Worm (Caenorhabditis elegans): ENCODE measurements around the gene T01C4.8.

The T01C4.8 gene

ce11 chrV:7087340-7087739 lies 42.0 kb downstream of the T01C4.8 start:
- TF ChIP-seq unc-62 (GFP tag; optimal IDR thresholded peaks at IDR 0.05 in 1 of 2) (peak in 1 of 2 experiments; percentile 95), unc-62 (tag; optimal IDR thresholded peaks at IDR 0.05) (no peak), F49E8.2 (tag; optimal IDR thresholded peaks at IDR 0.05; ENCODE audit: borderline replicate concordance) (no peak)

DNA sequence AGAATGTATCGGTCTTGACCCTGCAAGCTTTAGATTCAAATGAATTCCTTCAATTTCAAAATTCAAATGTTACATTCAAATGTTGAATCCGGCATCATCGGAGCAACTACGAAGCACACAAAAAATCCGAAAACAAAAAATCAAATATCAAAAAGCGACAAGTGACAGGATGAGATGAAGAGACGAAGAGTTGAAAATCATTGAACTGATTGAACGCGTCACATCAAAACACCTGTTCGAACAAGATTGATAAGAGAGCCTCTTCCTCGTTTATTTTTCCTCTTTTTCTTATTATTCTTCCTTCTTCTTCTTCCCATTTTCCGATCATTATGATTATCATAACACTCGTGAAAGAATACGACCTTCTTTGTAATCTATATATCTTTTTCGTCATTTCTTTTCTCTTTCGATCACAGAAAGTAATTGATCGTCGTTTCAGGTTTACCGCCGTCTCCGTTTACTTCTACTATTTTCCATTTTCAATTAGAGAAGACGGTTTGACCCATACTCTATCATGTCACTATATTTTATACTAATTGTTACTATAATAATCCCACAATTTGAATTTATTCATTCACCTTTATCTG lies 43.7 kb downstream of the T01C4.8 start, which contains the start of gene VC5.2:
Gene VC5.2 (plus strand): TSS at position 439 of the 587 bp plus-strand sequence.
- TF ChIP-seq nhr-42 (GFP tag; IDR thresholded peaks at IDR 0.05) (no peak), nhr-111 (GFP tag; optimal IDR thresholded peaks at IDR 0.05) (no peak), php-3 (GFP tag; IDR thresholded peaks at IDR 0.05) (no peak), ztf-7 (tag; optimal IDR thresholded peaks at IDR 0.05) (no peak), lin-38 (GFP tag; IDR thresholded peaks at IDR 0.05) (no peak), spr-1 (tag; optimal IDR thresholded peaks at IDR 0.05) (no peak), snpc-4 (tag; optimal IDR thresholded peaks at IDR 0.05) (no peak), ceh-20 (GFP tag; IDR thresholded peaks at IDR 0.05) (0 out of 2 replicates have a peak, but pooled peaks have one; percentile 23), Y75B8A.6 (GFP tag; IDR thresholded peaks at IDR 0.05) (no peak), unc-62 (GFP tag; optimal IDR thresholded peaks at IDR 0.05 in 1 of 2) (peak in 1 of 2 experiments; percentile 75), unc-62 (tag; optimal IDR thresholded peaks at IDR 0.05) (no peak), nhr-25 (tag; optimal IDR thresholded peaks at IDR 0.05; ENCODE audit: borderline replicate concordance, insufficient read depth) (no peak), nhr-6 (tag; optimal IDR thresholded peaks at IDR 0.05) (no peak), ceh-32 (tag; optimal IDR thresholded peaks at IDR 0.05; ENCODE audit: poor library complexity) (no peak), lin-29 (GFP tag; IDR thresholded peaks at IDR 0.05) (no peak), nhr-41 (GFP tag; IDR thresholded peaks at IDR 0.05) (no peak), T20F7.1 (GFP tag; optimal IDR thresholded peaks at IDR 0.05) (no peak), madf-9 (GFP tag; conservative IDR thresholded peaks at IDR 0.05) (no peak), pqm-1 (tag; optimal IDR thresholded peaks at IDR 0.05) (no peak), lir-3 (tag; optimal IDR thresholded peaks at IDR 0.05) (no peak), duxl-1 (tag; optimal IDR thresholded peaks at IDR 0.05; ENCODE audit: poor library complexity) (no peak), daf-16 (GFP tag; optimal IDR thresholded peaks at IDR 0.05) (peak in 1 of 2 experiments; percentile 41), daf-16 (tag; optimal IDR thresholded peaks at IDR 0.05) (no peak), daf-12 (tag; optimal IDR thresholded peaks at IDR 0.05) (no peak), dmd-9 (GFP tag; IDR thresholded peaks at IDR 0.05) (no peak), nhr-28 (tag; optimal IDR thresholded peaks at IDR 0.05) (peak; percentile 75), mdl-1 (tag; optimal IDR thresholded peaks at IDR 0.05) (no peak), daf-19 (GFP tag; conservative IDR thresholded peaks at IDR 0.05) (no peak), dmd-6 (GFP tag; IDR thresholded peaks at IDR 0.05) (no peak), saeg-2 (GFP tag; IDR thresholded peaks at IDR 0.05) (no peak), nhr-77 (tag; optimal IDR thresholded peaks at IDR 0.05) (peak; percentile 11), nhr-10 (tag; optimal IDR thresholded peaks at IDR 0.05) (no peak), attf-4 (tag; optimal IDR thresholded peaks at IDR 0.05) (no peak), nhr-11 (tag; optimal IDR thresholded peaks at IDR 0.05) (no peak), dpl-1 (GFP tag; optimal IDR thresholded peaks at IDR 0.05) (no peak), F37D6.2 (tag; optimal IDR thresholded peaks at IDR 0.05) (no peak), madf-5 (GFP tag; IDR thresholded peaks at IDR 0.05) (no peak), zip-11 (GFP tag; IDR thresholded peaks at IDR 0.05) (no peak), hlh-11 (tag; optimal IDR thresholded peaks at IDR 0.05) (peak; percentile 34), aha-1 (tag) (no peak), lin-15B (tag; optimal IDR thresholded peaks at IDR 0.05) (no peak), egl-27 (tag; optimal IDR thresholded peaks at IDR 0.05) (no peak), tag-97 (GFP tag; IDR thresholded peaks at IDR 0.05) (no peak), mes-2 (tag; optimal IDR thresholded peaks at IDR 0.05; ENCODE audit: poor library complexity, severe bottlenecking) (no peak), hlh-30 (tag; optimal IDR thresholded peaks at IDR 0.05; ENCODE audit: insufficient read depth) (peak; percentile 8), zfp-2 (tag; optimal IDR thresholded peaks at IDR 0.05) (no peak), Y5F2A.4 (GFP tag; optimal IDR thresholded peaks at IDR 0.05) (no peak), zag-1 (tag; optimal IDR thresholded peaks at IDR 0.05) (no peak), ceh-28 (tag; optimal IDR thresholded peaks at IDR 0.05) (no peak)
